Fruit fly (Drosophila melanogaster) whole organism: Measurements from ENCODE around the gene CG17110.

Experiments used
- EcR ChIP-seq, 2 experiments: fragments of >200 bp; optimal IDR thresholded peaks; 2 replicates each; lab custom pipeline; 2017; ENCODE audit warnings: missing biosample characterization in 2 of 2, missing genetic modification characterization in 2 of 2, missing genetic modification reagents in 2 of 2
- pan ChIP-seq: fragments of >200 bp; optimal IDR thresholded peaks from 2 replicates; lab custom pipeline; 2017

DNA sequence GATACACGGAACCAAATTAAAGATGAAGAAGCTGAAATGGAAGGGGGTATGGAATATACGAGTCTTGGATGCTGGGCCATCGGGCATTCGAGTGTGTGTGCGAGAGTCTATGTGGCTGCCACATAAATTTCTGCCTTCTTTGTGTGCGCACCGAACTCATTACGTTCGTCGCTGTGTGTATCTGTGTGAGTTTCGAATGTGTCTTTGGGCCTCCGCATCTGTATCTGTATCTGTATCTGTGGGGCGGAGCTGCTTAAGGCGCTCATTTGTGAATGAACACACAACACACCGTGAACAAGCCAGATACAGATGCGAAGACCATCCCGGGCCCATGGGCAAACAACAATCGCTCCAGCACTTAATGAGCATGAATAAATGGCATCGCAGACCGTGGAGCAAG, 51.9 kb downstream of the CG17110 start:
- no peak for TF ChIP-seq EcR (GFP tag; optimal IDR thresholded peaks at IDR 0.05; lab: Kevin White, UChicago)
- no peak for TF ChIP-seq pan (lab: Kevin White, UChicago)
